Worm (Caenorhabditis elegans) whole organism, young adult: ENCODE results near the gene srt-45.

ENCODE experiments used
- B0019.2 ChIP-seq: fragments of 200-800 bp; sonication (Bioruptor generic); conservative IDR thresholded peaks from 2 replicates; pipeline ENCODE4 v1.3.6; 2022; ENCODE audit warnings: missing genetic modification reagents, missing genetic modification characterization, missing compliant biosample characterization
- efl-1 ChIP-seq: fragments of 150-350 bp; optimal IDR thresholded peaks from 2 replicates; lab custom pipeline; 2014; ENCODE audit warnings: missing biosample characterization, missing genetic modification reagents, missing genetic modification characterization
- fkh-3 ChIP-seq: sonication (generic microtip); optimal IDR thresholded peaks from 2 replicates; lab custom pipeline; 2016; ENCODE audit warnings: mild to moderate bottlenecking, missing genetic modification characterization, missing compliant biosample characterization
- lir-1 ChIP-seq: fragments of 200-800 bp; sonication (Bioruptor generic); conservative IDR thresholded peaks from 2 replicates; pipeline ENCODE4 v1.3.6; 2022; ENCODE audit warnings: missing genetic modification reagents, missing genetic modification characterization, missing compliant biosample characterization
- tbp1 ChIP-seq: fragments of 200-800 bp; sonication (Bioruptor generic); optimal IDR thresholded peaks from 2 replicates; lab custom pipeline; 2018; ENCODE audit warnings: mild to moderate bottlenecking, missing genetic modification characterization, missing compliant biosample characterization

- no peak for TF ChIP-seq fkh-3 (tag; lab: Kevin White, UChicago)
- TF ChIP-seq efl-1 (GFP tag; lab: Kevin White, UChicago), result no peak
- TF ChIP-seq lir-1 (GFP tag; lab: Robert Waterston, UW), result no peak
- TF ChIP-seq B0019.2 (GFP tag; lab: Robert Waterston, UW), result no peak
- TF ChIP-seq tbp1 (GFP tag; lab: Kevin White, UChicago), result no peak
These were observed 36.8 kb upstream of the srt-45 start for ce11 chrV:19747144-19747543.
